Worm (Caenorhabditis elegans) whole organism, young adult: ENCODE results near the gene sfxn-5.

Experiments
- B0261.1 ChIP-seq: sonication (generic microtip); optimal IDR thresholded peaks from 2 replicates; lab custom pipeline; 2016; ENCODE audit warnings: mild to moderate bottlenecking, missing genetic modification characterization, moderate library complexity, missing compliant biosample characterization
- C06A6.2 ChIP-seq: fragments of 200-800 bp; sonication (Bioruptor generic); conservative IDR thresholded peaks from 2 replicates; pipeline ENCODE4 v1.3.6; 2022; ENCODE audit warnings: missing genetic modification characterization, missing compliant biosample characterization
- C17E4.6 ChIP-seq: fragments of 200-800 bp; sonication (Bioruptor generic); IDR thresholded peaks from 2 replicates; pipeline ENCODE4 v1.3.6; 2022; ENCODE audit warnings: missing genetic modification reagents, missing genetic modification characterization, missing compliant biosample characterization
- F22D6.2 ChIP-seq: sonication (generic microtip); optimal IDR thresholded peaks from 2 replicates; lab custom pipeline; 2016; ENCODE audit warnings: mild to moderate bottlenecking, missing genetic modification characterization, missing compliant biosample characterization
- F23B12.7 ChIP-seq: sonication (generic microtip); optimal IDR thresholded peaks from 2 replicates; lab custom pipeline; 2017; ENCODE audit warnings: missing genetic modification characterization, mild to moderate bottlenecking, missing compliant biosample characterization, antibody characterized with exemption, moderate library complexity; ENCODE audit not compliant: insufficient read depth
- F33H1.4 ChIP-seq: fragments of 200-800 bp; sonication (Bioruptor generic); IDR thresholded peaks from 2 replicates; pipeline ENCODE4 v1.3.6; 2022; ENCODE audit warnings: missing genetic modification reagents, missing genetic modification characterization, missing compliant biosample characterization
- K12H6.12 ChIP-seq: fragments of 200-800 bp; sonication (Bioruptor generic); optimal IDR thresholded peaks from 2 replicates; lab custom pipeline; 2018; ENCODE audit warnings: mild to moderate bottlenecking, missing genetic modification characterization, missing compliant biosample characterization
- T07F8.4 ChIP-seq: sonication (generic microtip); optimal IDR thresholded peaks from 2 replicates; lab custom pipeline; 2016; ENCODE audit warnings: mild to moderate bottlenecking, missing genetic modification characterization, moderate library complexity, missing compliant biosample characterization
- Y53F4B.3 ChIP-seq: fragments of 200-800 bp; sonication (Bioruptor generic); IDR thresholded peaks from 2 replicates; pipeline ENCODE4 v1.3.6; 2022; ENCODE audit warnings: missing genetic modification reagents, missing genetic modification characterization, missing compliant biosample characterization
- Y53G8AR.9 ChIP-seq: fragments of 200-800 bp; sonication (Bioruptor generic); conservative IDR thresholded peaks from 2 replicates; pipeline ENCODE4 v1.3.6; 2022; ENCODE audit warnings: missing genetic modification reagents, missing genetic modification characterization, missing compliant biosample characterization
- Y67H2A.10 ChIP-seq: fragments of 200-800 bp; sonication (Bioruptor generic); conservative IDR thresholded peaks from 2 replicates; pipeline ENCODE4 v1.3.6; 2022; ENCODE audit warnings: missing genetic modification reagents, missing genetic modification characterization, missing compliant biosample characterization
- Y95B8A.8 ChIP-seq: fragments of 200-800 bp; sonication (Bioruptor generic); IDR thresholded peaks from 2 replicates; pipeline ENCODE4 v1.3.6; 2022; ENCODE audit warnings: missing genetic modification reagents, missing genetic modification characterization, missing compliant biosample characterization
- akir-1 ChIP-seq: fragments of 200-800 bp; sonication (Bioruptor generic); optimal IDR thresholded peaks from 2 replicates; lab custom pipeline; 2018; ENCODE audit warnings: mild to moderate bottlenecking, missing genetic modification characterization, moderate library complexity, missing compliant biosample characterization
- athp-1 ChIP-seq: sonication (generic microtip); optimal IDR thresholded peaks from 2 replicates; lab custom pipeline; 2017; ENCODE audit warnings: mild to moderate bottlenecking, missing genetic modification characterization, missing compliant biosample characterization
- bed-1 ChIP-seq: fragments of 200-800 bp; sonication (Bioruptor generic); IDR thresholded peaks from 2 replicates; pipeline ENCODE4 v1.3.6; 2022; ENCODE audit warnings: missing genetic modification reagents, missing genetic modification characterization, missing compliant biosample characterization
- cebp-1 ChIP-seq, 2 experiments: fragments of 200-800 bp in 1 of 2; sonication (Bioruptor generic) in 1 of 2; sonication (generic microtip) in 1 of 2; IDR thresholded peaks in 1 of 2; optimal IDR thresholded peaks in 1 of 2; 2 replicates each; pipeline versions ENCODE4 v1.3.6 to Lab custom; 2017 to 2022; ENCODE audit warnings: missing compliant biosample characterization in 2 of 2, missing genetic modification characterization in 2 of 2, mild to moderate bottlenecking in 1 of 2, missing genetic modification reagents in 1 of 2, moderate library complexity in 1 of 2
- cebp-2 ChIP-seq: fragments of 200-800 bp; sonication (Bioruptor generic); IDR thresholded peaks from 2 replicates; pipeline ENCODE4 v1.3.6; 2022; ENCODE audit warnings: missing genetic modification characterization, missing compliant biosample characterization
- ceh-100 ChIP-seq: fragments of 200-800 bp; sonication (Bioruptor generic); IDR thresholded peaks from 2 replicates; pipeline ENCODE4 v1.3.6; 2022; ENCODE audit warnings: missing genetic modification reagents, missing genetic modification characterization, missing compliant biosample characterization
- ceh-79 ChIP-seq: sonication (generic microtip); optimal IDR thresholded peaks from 2 replicates; lab custom pipeline; 2017; ENCODE audit warnings: mild to moderate bottlenecking, missing genetic modification characterization, missing compliant biosample characterization
- dox-1 ChIP-seq: fragments of 200-800 bp; sonication (Bioruptor generic); IDR thresholded peaks from 2 replicates; pipeline ENCODE4 v1.3.6; 2022; ENCODE audit warnings: missing genetic modification reagents, missing genetic modification characterization, missing compliant biosample characterization
- ets-4 ChIP-seq: fragments of 200-800 bp; sonication (Bioruptor generic); optimal IDR thresholded peaks from 2 replicates; lab custom pipeline; 2018; ENCODE audit warnings: mild to moderate bottlenecking, missing genetic modification characterization, missing compliant biosample characterization
- fkh-3 ChIP-seq: sonication (generic microtip); optimal IDR thresholded peaks from 2 replicates; lab custom pipeline; 2016; ENCODE audit warnings: mild to moderate bottlenecking, missing genetic modification characterization, missing compliant biosample characterization
- him-1 ChIP-seq: sonication (generic microtip); optimal IDR thresholded peaks from 2 replicates; lab custom pipeline; 2016; ENCODE audit warnings: missing genotype, missing genetic modification reagents, missing genetic modification characterization, missing compliant biosample characterization
- hlh-26 ChIP-seq: fragments of 200-800 bp; sonication (Bioruptor generic); conservative IDR thresholded peaks from 2 replicates; pipeline ENCODE4 v1.3.6; 2022; ENCODE audit warnings: missing genetic modification reagents, missing genetic modification characterization, missing compliant biosample characterization
- hmg-1.2 ChIP-seq: fragments of 200-800 bp; sonication (Bioruptor generic); IDR thresholded peaks from 2 replicates; pipeline ENCODE4 v1.3.6; 2022; ENCODE audit warnings: missing genetic modification reagents, missing genetic modification characterization, missing compliant biosample characterization
- hrde-1 ChIP-seq: sonication (generic microtip); optimal IDR thresholded peaks from 2 replicates; lab custom pipeline; 2016; ENCODE audit warnings: missing genetic modification characterization, mild to moderate bottlenecking, missing compliant biosample characterization, moderate library complexity, missing genotype, missing genetic modification reagents, borderline replicate concordance
- let-526 ChIP-seq: fragments of 200-800 bp; sonication (Bioruptor generic); IDR thresholded peaks from 2 replicates; pipeline ENCODE4 v1.3.6; 2022; ENCODE audit warnings: missing genetic modification reagents, missing genetic modification characterization, missing compliant biosample characterization
- let-607 ChIP-seq, 2 experiments: fragments of 200-800 bp in 1 of 2; sonication (Bioruptor generic) in 1 of 2; sonication (generic microtip) in 1 of 2; optimal IDR thresholded peaks; 2 replicates each; lab custom pipeline; 2016 to 2018; ENCODE audit warnings: mild to moderate bottlenecking in 2 of 2, missing compliant biosample characterization in 2 of 2, missing genetic modification characterization in 2 of 2, moderate library complexity in 2 of 2, missing genotype in 1 of 2
- lin-26 ChIP-seq: fragments of 200-800 bp; sonication (Bioruptor generic); IDR thresholded peaks from 2 replicates; pipeline ENCODE4 v1.3.6; 2022; ENCODE audit warnings: missing genetic modification reagents, missing genetic modification characterization, missing compliant biosample characterization
- lin-35 ChIP-seq, 3 experiments: fragments of 150-350 bp in 2 of 3; sonication (generic microtip) in 1 of 3; optimal IDR thresholded peaks; 2 replicates each; lab custom pipeline; 2014 to 2018; ENCODE audit warnings: missing biosample characterization in 3 of 3, missing genetic modification characterization in 3 of 3, missing genetic modification reagents in 3 of 3
- lin-54 ChIP-seq: fragments of 200-800 bp; sonication (Bioruptor generic); optimal IDR thresholded peaks from 2 replicates; lab custom pipeline; 2018; ENCODE audit warnings: mild to moderate bottlenecking, missing genetic modification characterization, missing compliant biosample characterization
- madf-3 ChIP-seq: fragments of 200-800 bp; sonication (Bioruptor generic); IDR thresholded peaks from 2 replicates; pipeline ENCODE4 v1.3.6; 2022; ENCODE audit warnings: missing genetic modification reagents, missing genetic modification characterization, missing compliant biosample characterization
- madf-8 ChIP-seq: fragments of 200-800 bp; sonication (Bioruptor generic); conservative IDR thresholded peaks from 2 replicates; pipeline ENCODE4 v1.3.6; 2022; ENCODE audit warnings: missing genetic modification reagents, missing genetic modification characterization, missing compliant biosample characterization
- mes-4 ChIP-seq: sonication (generic microtip); optimal IDR thresholded peaks from 2 replicates; lab custom pipeline; 2016; ENCODE audit warnings: missing genotype, missing genetic modification characterization, missing compliant biosample characterization
- nfya-1 ChIP-seq: sonication (generic microtip); optimal IDR thresholded peaks from 2 replicates; lab custom pipeline; 2017; ENCODE audit warnings: antibody characterized with exemption, missing compliant biosample characterization, missing genetic modification characterization, borderline replicate concordance; ENCODE audit not compliant: insufficient read depth
- rcor-1 ChIP-seq: fragments of 200-800 bp; sonication (Bioruptor generic); IDR thresholded peaks from 2 replicates; pipeline ENCODE4 v1.3.6; 2022; ENCODE audit warnings: missing genetic modification reagents, missing genetic modification characterization, missing compliant biosample characterization
- rpc-1 ChIP-seq, 2 experiments: fragments of 150-350 bp in 1 of 2; sonication (generic microtip) in 1 of 2; optimal IDR thresholded peaks; 2 replicates each; lab custom pipeline; 2014 to 2018; ENCODE audit warnings: missing biosample characterization in 1 of 2, missing genetic modification characterization in 1 of 2, missing genetic modification reagents in 1 of 2, missing genotype in 1 of 2
- sea-2 ChIP-seq: fragments of 200-800 bp; sonication (Bioruptor generic); IDR thresholded peaks from 2 replicates; pipeline ENCODE4 v1.3.6; 2022; ENCODE audit warnings: missing genetic modification characterization, missing compliant biosample characterization
- snpc-1.1 ChIP-seq: sonication (generic microtip); optimal IDR thresholded peaks from 2 replicates; lab custom pipeline; 2017; ENCODE audit warnings: missing genetic modification characterization, mild to moderate bottlenecking, missing compliant biosample characterization, antibody characterized with exemption, moderate library complexity, missing genotype, missing genetic modification reagents; ENCODE audit not compliant: insufficient read depth
- tbp1 ChIP-seq: fragments of 200-800 bp; sonication (Bioruptor generic); optimal IDR thresholded peaks from 2 replicates; lab custom pipeline; 2018; ENCODE audit warnings: mild to moderate bottlenecking, missing genetic modification characterization, missing compliant biosample characterization
- unc-130 ChIP-seq: sonication (generic microtip); optimal IDR thresholded peaks from 2 replicates; lab custom pipeline; 2016; ENCODE audit warnings: missing genetic modification reagents, missing genetic modification characterization, missing compliant biosample characterization
- zim-3 ChIP-seq: sonication (generic microtip); optimal IDR thresholded peaks from 2 replicates; lab custom pipeline; 2017; ENCODE audit warnings: mild to moderate bottlenecking, missing genetic modification characterization, moderate library complexity, missing compliant biosample characterization
- ztf-18 ChIP-seq: sonication (generic microtip); optimal IDR thresholded peaks from 2 replicates; lab custom pipeline; 2016; ENCODE audit warnings: missing genotype, mild to moderate bottlenecking, missing genetic modification characterization, missing compliant biosample characterization
- ztf-6 ChIP-seq: fragments of 200-800 bp; sonication (Bioruptor generic); IDR thresholded peaks from 2 replicates; pipeline ENCODE4 v1.3.6; 2022; ENCODE audit warnings: missing genetic modification reagents, missing genetic modification characterization, missing compliant biosample characterization

The sfxn-5 gene

ce11 chrII:8106921-8107695 lies 2.3 kb upstream of the sfxn-5 start, which contains the start of the genes chst-1 and C41C4.9 (continued):
- no peak for TF ChIP-seq Y95B8A.8 (GFP tag; lab: Robert Waterston, UW)
- TF ChIP-seq lin-35 (GFP tag; optimal IDR thresholded peaks at IDR 0.05; lab: Kevin White, UChicago): no peak
- peak; percentile 94 for TF ChIP-seq rpc-1 (optimal IDR thresholded peaks at IDR 0.05; lab: Kevin White, UChicago)
- peak; percentile 97 for TF ChIP-seq rpc-1 (tag; optimal IDR thresholded peaks at IDR 0.05; lab: Kevin White, UChicago)
- TF ChIP-seq ztf-18: peak; percentile 87
- peak; percentile 53; the same call in 1 of the 2 replicates for TF ChIP-seq C06A6.2 (GFP tag; lab: Robert Waterston, UW)
- TF ChIP-seq cebp-1 (GFP tag; IDR thresholded peaks at IDR 0.05; lab: Robert Waterston, UW): peak; percentile 23; the same call in 1 of the 2 replicates
- TF ChIP-seq cebp-1 (tag; optimal IDR thresholded peaks at IDR 0.05; lab: Kevin White, UChicago): no peak
- TF ChIP-seq lin-26 (GFP tag; lab: Robert Waterston, UW): peak; percentile 98; the same call in 1 of the 2 replicates
- peak; percentile 84 for TF ChIP-seq fkh-3 (tag; lab: Kevin White, UChicago)
- peak; percentile 69 for TF ChIP-seq hmg-1.2 (GFP tag; lab: Robert Waterston, UW)
- TF ChIP-seq C17E4.6 (GFP tag; lab: Robert Waterston, UW): no peak; the same call in 1 of the 2 replicates
- TF ChIP-seq lin-54 (GFP tag; lab: Kevin White, UChicago): peak; percentile 84
- peak; percentile 92 for TF ChIP-seq ceh-79
- peak; percentile 30 for TF ChIP-seq snpc-1.1 (tag; lab: Kevin White, UChicago)
- no peak; the same call in 1 of the 2 replicates for TF ChIP-seq let-526 (GFP tag; lab: Robert Waterston, UW)
- TF ChIP-seq hlh-26: no peak
- peak; percentile 88; the same call in 1 of the 2 replicates for TF ChIP-seq cebp-2
- TF ChIP-seq dox-1 (GFP tag; lab: Robert Waterston, UW): no peak
- peak; percentile 96 for TF ChIP-seq tbp1 (GFP tag; lab: Kevin White, UChicago)
- peak; percentile 75 for TF ChIP-seq ceh-100 (GFP tag; lab: Robert Waterston, UW)
- no peak; the same call in 1 of the 2 replicates for TF ChIP-seq F33H1.4
- peak; percentile 75 for TF ChIP-seq rcor-1 (GFP tag; lab: Robert Waterston, UW)
- TF ChIP-seq Y53F4B.3 (GFP tag; lab: Robert Waterston, UW): no peak
- no peak for TF ChIP-seq madf-8 (GFP tag; lab: Robert Waterston, UW)
- peak; percentile 80 for TF ChIP-seq hrde-1
- peak; percentile 86 for TF ChIP-seq B0261.1 (tag; lab: Kevin White, UChicago)
- TF ChIP-seq F23B12.7: peak; percentile 81
- TF ChIP-seq nfya-1 (tag; lab: Kevin White, UChicago): no peak
- peak; percentile 57 for TF ChIP-seq K12H6.12 (tag; lab: Kevin White, UChicago)
- TF ChIP-seq bed-1 (GFP tag; lab: Robert Waterston, UW): 0 out of 2 replicates have a peak, but pooled peaks have one; percentile 50
- no peak for TF ChIP-seq athp-1 (tag; lab: Kevin White, UChicago)
- TF ChIP-seq ztf-6 (GFP tag; lab: Robert Waterston, UW): peak; percentile 29; the same call in 1 of the 2 replicates
- TF ChIP-seq let-607 (tag; optimal IDR thresholded peaks at IDR 0.05; lab: Kevin White, UChicago): peak; percentile 52 to 68
- peak; percentile 66 for TF ChIP-seq unc-130 (GFP tag; lab: Kevin White, UChicago)
- TF ChIP-seq madf-3 (GFP tag; lab: Robert Waterston, UW): no peak
- TF ChIP-seq Y67H2A.10 (GFP tag; lab: Robert Waterston, UW): no peak
- TF ChIP-seq him-1 (tag; lab: Kevin White, UChicago): peak; percentile 92
- TF ChIP-seq sea-2: no peak
- TF ChIP-seq mes-4 (tag; lab: Kevin White, UChicago): peak; percentile 68
- peak; percentile 77 for TF ChIP-seq akir-1 (GFP tag; lab: Kevin White, UChicago)
- TF ChIP-seq zim-3: peak; percentile 95
- TF ChIP-seq T07F8.4 (tag; lab: Kevin White, UChicago): peak; percentile 74
- peak; percentile 74 for TF ChIP-seq F22D6.2 (tag; lab: Kevin White, UChicago)
- TF ChIP-seq ets-4 (GFP tag; lab: Kevin White, UChicago): peak; percentile 91
- TF ChIP-seq Y53G8AR.9: 0 out of 2 replicates have a peak, but pooled peaks have one; percentile 32
